Worm (Caenorhabditis elegans): ENCODE data around the gene F38E1.10.

ce11 chrV:8401267-8401666 lies 25.9 kb upstream of the F38E1.10 start:
- TF ChIP-seq pha-4 (tag; optimal IDR thresholded peaks at IDR 0.05) (no peak), elt-2 (tag; optimal IDR thresholded peaks at IDR 0.05) (no peak), ama-1 (optimal IDR thresholded peaks at IDR 0.05) (no peak), ceh-19 (GFP tag; optimal IDR thresholded peaks at IDR 0.05) (no peak)

Data from whole organism, late embryonic.